Worm (Caenorhabditis elegans) whole organism, young adult: ENCODE results near the gene nsun-5.

Experiments used
- B0035.1 ChIP-seq: sonication (generic microtip); optimal IDR thresholded peaks from 2 replicates; lab custom pipeline; 2016; ENCODE audit warnings: missing genetic modification characterization, mild to moderate bottlenecking, missing compliant biosample characterization, missing genotype, missing genetic modification reagents
- B0261.1 ChIP-seq: sonication (generic microtip); optimal IDR thresholded peaks from 2 replicates; lab custom pipeline; 2016; ENCODE audit warnings: mild to moderate bottlenecking, missing genetic modification characterization, moderate library complexity, missing compliant biosample characterization
- F33H1.4 ChIP-seq: fragments of 200-800 bp; sonication (Bioruptor generic); IDR thresholded peaks from 2 replicates; pipeline ENCODE4 v1.3.6; 2022; ENCODE audit warnings: missing genetic modification reagents, missing genetic modification characterization, missing compliant biosample characterization
- F57A8.1 ChIP-seq: fragments of 200-800 bp; sonication (Bioruptor generic); optimal IDR thresholded peaks from 2 replicates; lab custom pipeline; 2018; ENCODE audit warnings: mild to moderate bottlenecking, missing genetic modification characterization, moderate library complexity, missing compliant biosample characterization
- K12H6.12 ChIP-seq: fragments of 200-800 bp; sonication (Bioruptor generic); optimal IDR thresholded peaks from 2 replicates; lab custom pipeline; 2018; ENCODE audit warnings: mild to moderate bottlenecking, missing genetic modification characterization, missing compliant biosample characterization
- Y67H2A.10 ChIP-seq: fragments of 200-800 bp; sonication (Bioruptor generic); conservative IDR thresholded peaks from 2 replicates; pipeline ENCODE4 v1.3.6; 2022; ENCODE audit warnings: missing genetic modification reagents, missing genetic modification characterization, missing compliant biosample characterization
- Y79H2A.3 ChIP-seq: fragments of 200-800 bp; sonication (Bioruptor generic); conservative IDR thresholded peaks from 2 replicates; pipeline ENCODE4 v1.3.6; 2022; ENCODE audit warnings: missing genetic modification reagents, missing genetic modification characterization, missing compliant biosample characterization
- ZK185.1 ChIP-seq: sonication (generic microtip); optimal IDR thresholded peaks from 2 replicates; lab custom pipeline; 2016; ENCODE audit warnings: mild to moderate bottlenecking, missing genetic modification characterization, missing compliant biosample characterization; ENCODE audit not compliant: poor library complexity, severe bottlenecking
- akir-1 ChIP-seq: fragments of 200-800 bp; sonication (Bioruptor generic); optimal IDR thresholded peaks from 2 replicates; lab custom pipeline; 2018; ENCODE audit warnings: mild to moderate bottlenecking, missing genetic modification characterization, moderate library complexity, missing compliant biosample characterization
- bed-2 ChIP-seq: fragments of 200-800 bp; sonication (Bioruptor generic); IDR thresholded peaks from 2 replicates; pipeline ENCODE4 v1.3.6; 2022; ENCODE audit warnings: missing genetic modification reagents, missing genetic modification characterization, missing compliant biosample characterization
- ceh-91 ChIP-seq: fragments of 200-800 bp; sonication (Bioruptor generic); IDR thresholded peaks from 2 replicates; pipeline ENCODE4 v1.3.6; 2022; ENCODE audit warnings: missing genetic modification reagents, missing genetic modification characterization, missing compliant biosample characterization
- die-1 ChIP-seq: sonication (generic microtip); optimal IDR thresholded peaks from 2 replicates; lab custom pipeline; 2016; ENCODE audit warnings: missing genotype, mild to moderate bottlenecking, missing genetic modification characterization, missing compliant biosample characterization
- egl-18 ChIP-seq: fragments of 200-800 bp; sonication (Bioruptor generic); IDR thresholded peaks from 2 replicates; pipeline ENCODE4 v1.3.6; 2022; ENCODE audit warnings: missing genetic modification reagents, missing genetic modification characterization, missing compliant biosample characterization
- egrh-3 ChIP-seq: fragments of 200-800 bp; sonication (Bioruptor generic); IDR thresholded peaks from 2 replicates; pipeline ENCODE4 v1.3.6; 2022; ENCODE audit warnings: missing genetic modification reagents, missing genetic modification characterization, missing compliant biosample characterization
- fkh-3 ChIP-seq: sonication (generic microtip); optimal IDR thresholded peaks from 2 replicates; lab custom pipeline; 2016; ENCODE audit warnings: mild to moderate bottlenecking, missing genetic modification characterization, missing compliant biosample characterization
- gei-17 ChIP-seq: fragments of 200-800 bp; sonication (Bioruptor generic); optimal IDR thresholded peaks from 2 replicates; lab custom pipeline; 2018; ENCODE audit warnings: mild to moderate bottlenecking, missing genetic modification characterization, missing compliant biosample characterization
- him-1 ChIP-seq: sonication (generic microtip); optimal IDR thresholded peaks from 2 replicates; lab custom pipeline; 2016; ENCODE audit warnings: missing genotype, missing genetic modification reagents, missing genetic modification characterization, missing compliant biosample characterization
- hsf-1 ChIP-seq: fragments of 200-800 bp; sonication (Bioruptor generic); IDR thresholded peaks from 2 replicates; pipeline ENCODE4 v1.3.6; 2022; ENCODE audit warnings: missing genetic modification reagents, missing genetic modification characterization, missing compliant biosample characterization
- lag-1 ChIP-seq: fragments of 200-800 bp; sonication (Bioruptor generic); IDR thresholded peaks from 2 replicates; pipeline ENCODE4 v1.3.6; 2022; ENCODE audit warnings: missing genetic modification reagents, missing genetic modification characterization, missing compliant biosample characterization
- lin-40 ChIP-seq: sonication (generic microtip); optimal IDR thresholded peaks from 2 replicates; lab custom pipeline; 2016; ENCODE audit warnings: missing genetic modification characterization, mild to moderate bottlenecking, missing compliant biosample characterization, missing genotype, missing genetic modification reagents
- madf-3 ChIP-seq: fragments of 200-800 bp; sonication (Bioruptor generic); IDR thresholded peaks from 2 replicates; pipeline ENCODE4 v1.3.6; 2022; ENCODE audit warnings: missing genetic modification reagents, missing genetic modification characterization, missing compliant biosample characterization
- madf-6 ChIP-seq: fragments of 200-800 bp; sonication (Bioruptor generic); IDR thresholded peaks from 2 replicates; pipeline ENCODE4 v1.3.6; 2022; ENCODE audit warnings: missing genetic modification reagents, missing genetic modification characterization, missing compliant biosample characterization
- mxl-1 ChIP-seq: sonication (generic microtip); optimal IDR thresholded peaks from 2 replicates; lab custom pipeline; 2016; ENCODE audit warnings: missing genetic modification characterization, missing compliant biosample characterization
- pha-4 ChIP-seq: fragments of 150-350 bp; sonication (generic microtip); optimal IDR thresholded peaks from 2 replicates; lab custom pipeline; 2014; ENCODE audit warnings: missing biosample characterization, missing genetic modification reagents, missing genetic modification characterization
- rcor-1 ChIP-seq: fragments of 200-800 bp; sonication (Bioruptor generic); IDR thresholded peaks from 2 replicates; pipeline ENCODE4 v1.3.6; 2022; ENCODE audit warnings: missing genetic modification reagents, missing genetic modification characterization, missing compliant biosample characterization
- snpc-1.3 ChIP-seq: sonication (generic microtip); optimal IDR thresholded peaks from 2 replicates; lab custom pipeline; 2017; ENCODE audit warnings: missing genetic modification characterization, mild to moderate bottlenecking, missing compliant biosample characterization, antibody characterized with exemption, moderate library complexity, missing genotype, missing genetic modification reagents; ENCODE audit not compliant: insufficient read depth
- snpc-3.4 ChIP-seq: sonication (generic microtip); optimal IDR thresholded peaks from 2 replicates; lab custom pipeline; 2017; ENCODE audit warnings: missing genetic modification characterization, mild to moderate bottlenecking, missing compliant biosample characterization, antibody characterized with exemption, moderate library complexity, missing genotype, missing genetic modification reagents
- snpc-4 ChIP-seq, 5 experiments: fragments of 150-350 bp in 1 of 5; sonication (generic microtip) in 4 of 5; optimal IDR thresholded peaks; 2 replicates each; lab custom pipeline; 2014 to 2018; ENCODE audit warnings: missing genetic modification characterization in 5 of 5, missing biosample characterization in 3 of 5, antibody characterized with exemption in 2 of 5, mild to moderate bottlenecking in 2 of 5, missing compliant biosample characterization in 2 of 5, missing genotype in 2 of 5, moderate library complexity in 2 of 5, missing genetic modification reagents in 1 of 5
- tbp1 ChIP-seq: fragments of 200-800 bp; sonication (Bioruptor generic); optimal IDR thresholded peaks from 2 replicates; lab custom pipeline; 2018; ENCODE audit warnings: mild to moderate bottlenecking, missing genetic modification characterization, missing compliant biosample characterization
- ztf-22 ChIP-seq: fragments of 200-800 bp; sonication (Bioruptor generic); optimal IDR thresholded peaks from 2 replicates; lab custom pipeline; 2018; ENCODE audit warnings: mild to moderate bottlenecking, missing genetic modification characterization, moderate library complexity, missing compliant biosample characterization
- ztf-25 ChIP-seq: fragments of 200-800 bp; sonication (Bioruptor generic); IDR thresholded peaks from 2 replicates; pipeline ENCODE4 v1.3.6; 2022; ENCODE audit warnings: missing genetic modification reagents, missing genetic modification characterization, missing compliant biosample characterization
- ztf-28 ChIP-seq: fragments of 200-800 bp; sonication (Bioruptor generic); IDR thresholded peaks from 2 replicates; pipeline ENCODE4 v1.3.6; 2022; ENCODE audit warnings: missing genetic modification reagents, missing genetic modification characterization, missing compliant biosample characterization
- ztf-3 ChIP-seq: fragments of 200-800 bp; sonication (Bioruptor generic); optimal IDR thresholded peaks from 2 replicates; lab custom pipeline; 2018; ENCODE audit warnings: mild to moderate bottlenecking, missing genetic modification characterization, missing compliant biosample characterization

The nsun-5 gene

ce11 chrII:14938319-14938718 is 31.1 kb upstream of the nsun-5 start:
- TF ChIP-seq hsf-1 (GFP tag; lab: Robert Waterston, UW) (no peak), rcor-1 (no peak), him-1 (tag; lab: Kevin White, UChicago) (no peak), tbp1 (no peak), B0035.1 (tag; lab: Kevin White, UChicago) (no peak), snpc-3.4 (tag; lab: Kevin White, UChicago) (no peak), snpc-1.3 (tag; lab: Kevin White, UChicago) (no peak), die-1 (tag; lab: Kevin White, UChicago) (no peak), mxl-1 (tag; lab: Kevin White, UChicago) (no peak), gei-17 (no peak)
- TF ChIP-seq, all 124 proteins: peak for 0

- TF ChIP-seq egrh-3 (no peak), bed-2 (GFP tag; lab: Robert Waterston, UW) (no peak), ztf-28 (GFP tag; lab: Robert Waterston, UW) (no peak), F33H1.4 (GFP tag; lab: Robert Waterston, UW) (no peak), pha-4 (tag; lab: Kevin White, UChicago) (no peak), ztf-25 (GFP tag; lab: Robert Waterston, UW) (no peak), fkh-3 (no peak), ZK185.1 (tag; lab: Kevin White, UChicago) (no peak), madf-6 (GFP tag; lab: Robert Waterston, UW) (no peak), ztf-3 (GFP tag; lab: Kevin White, UChicago) (no peak), madf-3 (no peak), egl-18 (GFP tag; lab: Robert Waterston, UW) (no peak), F57A8.1 (no peak), B0261.1 (tag; lab: Kevin White, UChicago) (no peak), Y79H2A.3 (no peak), K12H6.12 (tag; lab: Kevin White, UChicago) (no peak), ceh-91 (GFP tag; lab: Robert Waterston, UW) (no peak), akir-1 (no peak), Y67H2A.10 (GFP tag; lab: Robert Waterston, UW) (no peak), lag-1 (GFP tag; lab: Robert Waterston, UW) (no peak)
Measured at ce11 chrII:14940325-14940724, 29.1 kb upstream of the nsun-5 start.

ce11 chrII:14940980-14941379 is 28.4 kb upstream of the nsun-5 start:
- TF ChIP-seq ztf-22 (GFP tag; lab: Kevin White, UChicago) (no peak), lin-40 (no peak)

- TF ChIP-seq gei-17 (no peak), snpc-4 (GFP tag; optimal IDR thresholded peaks at IDR 0.05; lab: Kevin White, UChicago) (peak; percentile 50), snpc-4 (tag; optimal IDR thresholded peaks at IDR 0.05; lab: Kevin White, UChicago) (peak; percentile 56 to 79 (median 68))
Measured at ce11 chrII:14945518-14945917, 23.9 kb upstream of the nsun-5 start.
